Worm (Caenorhabditis elegans) whole organism, midembryonic: ENCODE results near the gene scl-10.

Experiments used
- T22C8.4 ChIP-seq: fragments of 200-800 bp; sonication (Bioruptor generic); IDR thresholded peaks from 2 replicates; pipeline ENCODE4 v1.3.6; 2022; ENCODE audit warnings: missing genetic modification characterization, missing compliant biosample characterization
- med-1 ChIP-seq: sonication (generic microtip); optimal IDR thresholded peaks from 2 replicates; lab custom pipeline; 2017; ENCODE audit warnings: missing genetic modification characterization, mild to moderate bottlenecking, missing compliant biosample characterization, antibody characterized with exemption, missing genetic modification reagents; ENCODE audit not compliant: insufficient read depth
- ref-1 ChIP-seq: fragments of 200-800 bp; sonication (Bioruptor generic); conservative IDR thresholded peaks from 2 replicates; pipeline ENCODE4 v1.3.6; 2022; ENCODE audit warnings: missing genetic modification reagents, missing genetic modification characterization, missing compliant biosample characterization
- tab-1 ChIP-seq: fragments of 200-800 bp; sonication (Bioruptor generic); IDR thresholded peaks from 2 replicates; pipeline ENCODE4 v1.3.6; 2022; ENCODE audit warnings: missing genetic modification characterization, missing compliant biosample characterization
- ztf-23 ChIP-seq: fragments of 200-800 bp; sonication (Bioruptor generic); IDR thresholded peaks from 2 replicates; pipeline ENCODE4 v1.3.6; 2022; ENCODE audit warnings: missing genetic modification reagents, missing genetic modification characterization, missing compliant biosample characterization
- ztf-29 ChIP-seq: fragments of 200-800 bp; sonication (Bioruptor generic); IDR thresholded peaks from 2 replicates; pipeline ENCODE4 v1.3.6; 2022; ENCODE audit warnings: missing genetic modification reagents, missing genetic modification characterization, missing compliant biosample characterization

DNA sequence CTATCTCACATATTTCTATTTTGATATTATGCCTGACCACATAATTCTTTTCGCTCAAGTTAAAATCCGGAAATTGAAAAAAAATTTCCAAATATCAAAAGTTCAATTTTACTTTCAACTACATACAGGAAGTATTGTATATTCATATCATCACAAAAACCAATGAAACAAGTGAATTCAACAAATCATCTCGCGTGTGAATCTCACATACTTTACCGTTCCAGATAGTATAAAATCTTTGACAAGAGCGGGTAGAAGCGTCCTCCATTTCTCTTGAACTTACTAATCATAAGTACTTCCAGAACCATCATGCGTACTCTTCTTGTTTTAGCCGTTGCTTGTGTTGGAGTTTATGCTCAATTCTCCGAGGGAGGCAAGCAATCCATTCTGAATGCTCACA, 23.2 kb downstream of the scl-10 start, which contains the start of gene scl-8:
- no peak for TF ChIP-seq tab-1
- no peak for TF ChIP-seq med-1
- TF ChIP-seq ztf-23 (GFP tag; lab: Robert Waterston, UW): no peak
- no peak for TF ChIP-seq ref-1
- no peak for TF ChIP-seq T22C8.4 (GFP tag; lab: Robert Waterston, UW)
- TF ChIP-seq ztf-29 (GFP tag; lab: Robert Waterston, UW): no peak
